Worm (Caenorhabditis elegans) whole organism, L1 larva: Measurements from ENCODE around the gene Y54F10BM.20.

ENCODE experiments used
- C34B4.2 ChIP-seq: sonication (generic microtip); optimal IDR thresholded peaks from 2 replicates; lab custom pipeline; 2017; ENCODE audit warnings: mild to moderate bottlenecking, missing genetic modification characterization, missing compliant biosample characterization
- alr-1 ChIP-seq: fragments of 200-800 bp; sonication (Bioruptor generic); optimal IDR thresholded peaks from 2 replicates; lab custom pipeline; 2018; ENCODE audit warnings: borderline replicate concordance, mild to moderate bottlenecking, missing genetic modification characterization, missing compliant biosample characterization
- aly-2 ChIP-seq: fragments of 150-350 bp; optimal IDR thresholded peaks from 2 replicates; lab custom pipeline; 2014; ENCODE audit warnings: missing biosample characterization, missing genetic modification characterization
- ama-1 ChIP-seq: fragments of 150-350 bp; optimal IDR thresholded peaks from 2 replicates; lab custom pipeline; 2014
- blmp-1 ChIP-seq: fragments of 150-350 bp; optimal IDR thresholded peaks from 2 replicates; lab custom pipeline; 2014; ENCODE audit warnings: missing biosample characterization, missing genetic modification characterization
- ceh-63 ChIP-seq: fragments of 200-800 bp; sonication (Bioruptor generic); optimal IDR thresholded peaks from 2 replicates; lab custom pipeline; 2018; ENCODE audit warnings: mild to moderate bottlenecking, missing genetic modification characterization, missing compliant biosample characterization
- ceh-8 ChIP-seq: fragments of 200-800 bp; sonication (Bioruptor generic); optimal IDR thresholded peaks from 2 replicates; lab custom pipeline; 2018; ENCODE audit warnings: mild to moderate bottlenecking, missing genetic modification characterization, moderate library complexity, missing compliant biosample characterization
- ceh-82 ChIP-seq, 3 experiments: fragments of 150-350 bp in 1 of 3; sonication (generic microtip) in 2 of 3; optimal IDR thresholded peaks; 2 replicates each; lab custom pipeline; 2014 to 2017; ENCODE audit warnings: missing biosample characterization in 3 of 3, missing genetic modification characterization in 3 of 3
- ceh-88 ChIP-seq: fragments of 200-800 bp; sonication (Bioruptor generic); IDR thresholded peaks from 2 replicates; pipeline ENCODE4 v1.3.6; 2022; ENCODE audit warnings: missing genetic modification characterization, missing compliant biosample characterization
- ceh-90 ChIP-seq: sonication (generic microtip); optimal IDR thresholded peaks from 2 replicates; lab custom pipeline; 2016; ENCODE audit warnings: missing genetic modification characterization, missing compliant biosample characterization
- ces-1 ChIP-seq: fragments of 150-350 bp; optimal IDR thresholded peaks from 2 replicates; lab custom pipeline; 2014; ENCODE audit warnings: missing biosample characterization, missing genetic modification reagents, missing genetic modification characterization
- dpl-1 ChIP-seq, 3 experiments: fragments of 150-350 bp in 2 of 3; sonication (generic microtip) in 1 of 3; optimal IDR thresholded peaks; 2 replicates each; lab custom pipeline; 2014 to 2017; ENCODE audit warnings: missing biosample characterization in 3 of 3, missing genetic modification characterization in 3 of 3, missing genetic modification reagents in 3 of 3
- efl-1 ChIP-seq, 4 experiments: fragments of 150-350 bp; optimal IDR thresholded peaks in 3 of 4; peaks in 1 of 4; 1 replicate in 1 of 4; 2 replicates in 3 of 4; lab custom pipeline; 2014; ENCODE audit warnings: missing biosample characterization in 2 of 4, missing genetic modification characterization in 2 of 4, missing genetic modification reagents in 2 of 4
- efl-3 ChIP-seq: fragments of 200-800 bp; sonication (Bioruptor generic); optimal IDR thresholded peaks from 2 replicates; lab custom pipeline; 2018; ENCODE audit warnings: mild to moderate bottlenecking, missing genetic modification characterization, missing compliant biosample characterization
- egl-13 ChIP-seq: sonication (generic microtip); optimal IDR thresholded peaks from 2 replicates; lab custom pipeline; 2016; ENCODE audit warnings: missing genotype, missing genetic modification reagents, missing genetic modification characterization, missing compliant biosample characterization
- elt-2 ChIP-seq: sonication (generic microtip); optimal IDR thresholded peaks from 2 replicates; lab custom pipeline; 2016; ENCODE audit warnings: missing genetic modification characterization, mild to moderate bottlenecking, inconsistent platforms, missing compliant biosample characterization, missing genetic modification reagents
- elt-3 ChIP-seq, 6 experiments: fragments of 150-350 bp in 1 of 6; sonication (generic microtip); optimal IDR thresholded peaks; 2 replicates each; lab custom pipeline; 2017 to 2018; ENCODE audit warnings: missing biosample characterization in 6 of 6, missing genetic modification characterization in 6 of 6, inconsistent platforms in 1 of 6
- ets-5 ChIP-seq: fragments of 200-800 bp; sonication (Bioruptor generic); IDR thresholded peaks from 2 replicates; pipeline ENCODE4 v1.3.6; 2022; ENCODE audit warnings: missing genetic modification characterization, missing compliant biosample characterization
- fkh-10 ChIP-seq: sonication (generic microtip); optimal IDR thresholded peaks from 2 replicates; lab custom pipeline; 2017; ENCODE audit warnings: missing biosample characterization, missing genetic modification reagents, missing genetic modification characterization
- fkh-8 ChIP-seq: sonication (generic microtip); optimal IDR thresholded peaks from 2 replicates; lab custom pipeline; 2016; ENCODE audit warnings: mild to moderate bottlenecking, missing genetic modification characterization, missing compliant biosample characterization
- fos-1 ChIP-seq: fragments of 150-350 bp; optimal IDR thresholded peaks from 2 replicates; lab custom pipeline; 2014; ENCODE audit warnings: missing biosample characterization, missing genetic modification characterization
- hlh-4 ChIP-seq: sonication (generic microtip); optimal IDR thresholded peaks from 2 replicates; lab custom pipeline; 2016; ENCODE audit warnings: mild to moderate bottlenecking, missing genetic modification characterization, missing compliant biosample characterization
- irx-1 ChIP-seq: sonication (generic microtip); optimal IDR thresholded peaks from 2 replicates; lab custom pipeline; 2016; ENCODE audit warnings: missing genetic modification characterization, missing compliant biosample characterization
- isw-1 ChIP-seq: fragments of 200-800 bp; sonication (Bioruptor generic); IDR thresholded peaks from 2 replicates; pipeline ENCODE4 v1.3.6; 2022; ENCODE audit warnings: missing genetic modification characterization, missing compliant biosample characterization
- lin-13 ChIP-seq: fragments of 150-350 bp; optimal IDR thresholded peaks from 2 replicates; lab custom pipeline; 2014; ENCODE audit warnings: missing biosample characterization, missing genetic modification reagents, missing genetic modification characterization
- lin-15B ChIP-seq: fragments of 150-350 bp; sonication (generic microtip); optimal IDR thresholded peaks from 3 replicates; lab custom pipeline; 2014; ENCODE audit warnings: missing biosample characterization, missing genetic modification characterization
- lin-35 ChIP-seq, 2 experiments: fragments of 150-350 bp; optimal IDR thresholded peaks; 2 replicates each; lab custom pipeline; 2014; ENCODE audit warnings: missing biosample characterization in 2 of 2, missing genetic modification characterization in 2 of 2, missing genetic modification reagents in 2 of 2
- lir-3 ChIP-seq: sonication (generic microtip); optimal IDR thresholded peaks from 2 replicates; lab custom pipeline; 2016; ENCODE audit warnings: mild to moderate bottlenecking, missing genetic modification characterization, moderate library complexity, missing compliant biosample characterization; ENCODE audit not compliant: poor library complexity
- nhr-19 ChIP-seq: fragments of 200-800 bp; sonication (Bioruptor generic); conservative IDR thresholded peaks from 2 replicates; pipeline ENCODE4 v1.3.6; 2022; ENCODE audit warnings: missing genetic modification characterization, missing compliant biosample characterization
- nhr-28 ChIP-seq: fragments of 150-350 bp; optimal IDR thresholded peaks from 2 replicates; lab custom pipeline; 2014; ENCODE audit warnings: missing biosample characterization, missing genetic modification characterization
- nhr-76 ChIP-seq: sonication (generic microtip); optimal IDR thresholded peaks from 2 replicates; lab custom pipeline; 2017; ENCODE audit warnings: missing biosample characterization, missing genetic modification characterization
- nhr-90 ChIP-seq: sonication (generic microtip); optimal IDR thresholded peaks from 2 replicates; lab custom pipeline; 2016; ENCODE audit warnings: mild to moderate bottlenecking, missing genetic modification characterization, missing compliant biosample characterization; ENCODE audit not compliant: poor library complexity
- pag-3 ChIP-seq: sonication (generic microtip); optimal IDR thresholded peaks from 2 replicates; lab custom pipeline; 2017; ENCODE audit warnings: missing genetic modification characterization, mild to moderate bottlenecking, missing compliant biosample characterization, antibody characterized with exemption, borderline replicate concordance; ENCODE audit not compliant: insufficient read depth
- pqm-1 ChIP-seq: sonication (generic microtip); optimal IDR thresholded peaks from 3 replicates; lab custom pipeline; 2017; ENCODE audit warnings: missing biosample characterization, missing genetic modification characterization
- rnt-1 ChIP-seq: sonication (generic microtip); optimal IDR thresholded peaks from 2 replicates; lab custom pipeline; 2016; ENCODE audit warnings: mild to moderate bottlenecking, missing genetic modification characterization, moderate library complexity, missing compliant biosample characterization
- snpc-4 ChIP-seq: fragments of 150-350 bp; optimal IDR thresholded peaks from 2 replicates; lab custom pipeline; 2014; ENCODE audit warnings: missing biosample characterization, missing genetic modification characterization
- snu-23 ChIP-seq: sonication (generic microtip); optimal IDR thresholded peaks from 2 replicates; lab custom pipeline; 2016; ENCODE audit warnings: missing genetic modification characterization, missing compliant biosample characterization
- sox-4 ChIP-seq: sonication (generic microtip); optimal IDR thresholded peaks from 2 replicates; lab custom pipeline; 2016; ENCODE audit warnings: missing genetic modification characterization, missing compliant biosample characterization
- sptf-1 ChIP-seq: fragments of 150-350 bp; optimal IDR thresholded peaks from 2 replicates; lab custom pipeline; 2014; ENCODE audit warnings: missing biosample characterization, missing genetic modification characterization
- tbx-2 ChIP-seq: sonication (generic microtip); optimal IDR thresholded peaks from 2 replicates; lab custom pipeline; 2016; ENCODE audit warnings: missing genetic modification characterization, missing compliant biosample characterization
- unc-30 ChIP-seq: sonication (generic microtip); optimal IDR thresholded peaks from 2 replicates; lab custom pipeline; 2017; ENCODE audit warnings: missing biosample characterization, missing genetic modification characterization
- unc-86 ChIP-seq: sonication (generic microtip); optimal IDR thresholded peaks from 2 replicates; lab custom pipeline; 2016; ENCODE audit warnings: missing genetic modification characterization, missing compliant biosample characterization
- unc-98 ChIP-seq: fragments of 200-800 bp; sonication (Bioruptor generic); IDR thresholded peaks from 2 replicates; pipeline ENCODE4 v1.3.6; 2022; ENCODE audit warnings: missing genetic modification characterization, missing compliant biosample characterization
- xbp-1 ChIP-seq: sonication (generic microtip); optimal IDR thresholded peaks from 2 replicates; lab custom pipeline; 2016; ENCODE audit warnings: missing genetic modification characterization, missing compliant biosample characterization
- ztf-11 ChIP-seq, 2 experiments: sonication (generic microtip); optimal IDR thresholded peaks; 2 replicates each; lab custom pipeline; 2016 to 2017; ENCODE audit warnings: missing genetic modification characterization in 2 of 2, missing biosample characterization in 1 of 2, missing compliant biosample characterization in 1 of 2

Gene Y54F10BM.20

ce11 chrIII:2291139-2291538 lies 16.9 kb upstream of the Y54F10BM.20 start, which contains the start of gene fbxa-219:
Gene fbxa-219 (plus strand): TSS chrIII:2291415.
- no peak for TF ChIP-seq nhr-28 (tag; lab: Kevin White, UChicago)
- peak in 1 of 2 experiments; percentile 45 for TF ChIP-seq lin-35 (GFP tag; optimal IDR thresholded peaks at IDR 0.05; lab: Kevin White, UChicago)
- TF ChIP-seq nhr-19 (GFP tag; lab: Robert Waterston, UW), result no peak
- TF ChIP-seq sptf-1 (tag; lab: Kevin White, UChicago), result no peak
- no peak for TF ChIP-seq ceh-88 (GFP tag; lab: Robert Waterston, UW)
- TF ChIP-seq ceh-90 (tag; lab: Kevin White, UChicago), result no peak
- TF ChIP-seq irx-1 (tag; lab: Kevin White, UChicago), result no peak
- peak; percentile 32 for TF ChIP-seq elt-2 (tag; lab: Kevin White, UChicago)

ce11 chrIII:2294736-2295135 lies 13.3 kb upstream of the Y54F10BM.20 start:
- TF ChIP-seq lin-35 (GFP tag; optimal IDR thresholded peaks at IDR 0.05; lab: Kevin White, UChicago), result peak in 1 of 2 experiments; percentile 8
- TF ChIP-seq ets-5 (GFP tag; lab: Robert Waterston, UW), result no peak
- no peak for TF ChIP-seq efl-1 (optimal IDR thresholded peaks at IDR 0.05; lab: Kevin White, UChicago)
- peak in 1 of 2 experiments; percentile 80 for TF ChIP-seq efl-1 (GFP tag; optimal IDR thresholded peaks at IDR 0.05 in 1 of 2; lab: Kevin White, UChicago)
- TF ChIP-seq, all 84 proteins: peak for 2

ce11 chrIII:2304149-2304548 lies 3.9 kb upstream of the Y54F10BM.20 start:
- TF ChIP-seq elt-3 (tag; optimal IDR thresholded peaks at IDR 0.05; lab: Kevin White, UChicago) (no peak), efl-1 (optimal IDR thresholded peaks at IDR 0.05; lab: Kevin White, UChicago) (no peak), efl-1 (GFP tag; optimal IDR thresholded peaks at IDR 0.05 in 1 of 2; lab: Kevin White, UChicago) (peak in 1 of 2 experiments; percentile 26)

DNA sequence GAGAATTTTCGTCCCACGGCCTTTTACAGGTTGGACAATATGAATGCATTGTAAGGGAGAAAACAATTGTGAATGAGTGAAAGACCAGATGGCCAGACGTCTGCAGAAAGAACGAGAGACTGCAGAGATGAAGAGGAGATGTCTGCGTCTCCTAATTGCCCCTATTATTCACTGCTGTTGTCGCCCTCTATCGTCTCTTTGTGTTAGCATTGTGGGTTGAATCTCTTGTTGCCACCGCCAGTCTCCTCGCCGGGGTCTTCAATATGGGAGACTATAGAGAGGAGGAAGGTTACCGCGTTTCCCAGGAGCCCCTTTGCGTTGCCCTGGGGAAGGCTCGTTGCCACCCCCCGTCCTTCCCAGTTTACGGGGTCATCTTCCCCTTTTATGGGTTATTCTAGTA lies 3.2 kb upstream of the Y54F10BM.20 start, which contains the start of gene Y54F10BM.9:
Gene Y54F10BM.9, minus strand, starts transcription at position 61 of the 400 bp plus-strand sequence.
- TF ChIP-seq aly-2 (no peak), pag-3 (tag; lab: Kevin White, UChicago) (no peak), alr-1 (tag; lab: Kevin White, UChicago) (no peak), ces-1 (no peak), fkh-8 (tag; lab: Kevin White, UChicago) (peak; percentile 1), egl-13 (tag; lab: Kevin White, UChicago) (no peak), C34B4.2 (tag; lab: Kevin White, UChicago) (no peak), isw-1 (GFP tag; lab: Robert Waterston, UW) (no peak), xbp-1 (no peak), irx-1 (tag; lab: Kevin White, UChicago) (no peak), lin-15B (tag; lab: Kevin White, UChicago) (no peak), unc-98 (GFP tag; lab: Robert Waterston, UW) (no peak), pqm-1 (tag; lab: Kevin White, UChicago) (no peak), snu-23 (GFP tag; lab: Kevin White, UChicago) (peak; percentile 58), hlh-4 (tag; lab: Kevin White, UChicago) (no peak), ceh-63 (GFP tag; lab: Kevin White, UChicago) (no peak), ztf-11 (tag; optimal IDR thresholded peaks at IDR 0.05; lab: Kevin White, UChicago) (no peak), efl-3 (GFP tag; lab: Kevin White, UChicago) (no peak), snpc-4 (no peak), dpl-1 (GFP tag; optimal IDR thresholded peaks at IDR 0.05; lab: Kevin White, UChicago) (peak; percentile 6 to 15 (median 10)), rnt-1 (tag; lab: Kevin White, UChicago) (peak; percentile 53), efl-1 (optimal IDR thresholded peaks at IDR 0.05; lab: Kevin White, UChicago) (peak; percentile 76 to 82), efl-1 (GFP tag; optimal IDR thresholded peaks at IDR 0.05 in 1 of 2; lab: Kevin White, UChicago) (peak; percentile 43 to 95), unc-30 (tag; lab: Kevin White, UChicago) (no peak), nhr-76 (tag; lab: Kevin White, UChicago) (no peak), fkh-10 (GFP tag; lab: Kevin White, UChicago) (no peak), unc-86 (no peak), blmp-1 (tag; lab: Kevin White, UChicago) (peak; percentile 8), ceh-8 (GFP tag; lab: Kevin White, UChicago) (no peak), lir-3 (tag; lab: Kevin White, UChicago) (no peak), tbx-2 (tag; lab: Kevin White, UChicago) (peak; percentile 13), lin-13 (no peak), nhr-28 (tag; lab: Kevin White, UChicago) (no peak), ama-1 (lab: Kevin White, UChicago) (no peak), ceh-82 (tag; optimal IDR thresholded peaks at IDR 0.05; lab: Kevin White, UChicago) (peak in 2 of 3 experiments; percentile 29 to 46), fos-1 (tag; lab: Kevin White, UChicago) (no peak), nhr-90 (tag; lab: Kevin White, UChicago) (no peak), sox-4 (tag; lab: Kevin White, UChicago) (no peak)
